Worm (Caenorhabditis elegans): ENCODE data around the gene sek-4.

ce11 chrX:5414250-5414649 is 39.4 kb downstream of the sek-4 start, which contains the start of gene C41A3.2:
- TF ChIP-seq ama-1 (optimal IDR thresholded peaks at IDR 0.05) (no peak), T23F11.4 (GFP tag; optimal IDR thresholded peaks at IDR 0.05) (no peak), tbx-2 (tag; optimal IDR thresholded peaks at IDR 0.05) (no peak), rnt-1 (tag; optimal IDR thresholded peaks at IDR 0.05) (no peak), pqm-1 (tag; optimal IDR thresholded peaks at IDR 0.05) (no peak), unc-86 (tag; optimal IDR thresholded peaks at IDR 0.05) (no peak), dve-1 (tag; optimal IDR thresholded peaks at IDR 0.05) (no peak), ref-2 (tag; optimal IDR thresholded peaks at IDR 0.05) (no peak), ets-4 (tag; optimal IDR thresholded peaks at IDR 0.05) (no peak), ceh-30 (tag; optimal IDR thresholded peaks at IDR 0.05) (no peak)
